Worm (Caenorhabditis elegans) whole organism, L1 larva: ENCODE data around the gene reps-1.

Experiments used
- ces-1 ChIP-seq: fragments of 150-350 bp; optimal IDR thresholded peaks from 2 replicates; lab custom pipeline; 2014; ENCODE audit warnings: missing biosample characterization, missing genetic modification reagents, missing genetic modification characterization
- fos-1 ChIP-seq: fragments of 150-350 bp; optimal IDR thresholded peaks from 2 replicates; lab custom pipeline; 2014; ENCODE audit warnings: missing biosample characterization, missing genetic modification characterization
- lir-3 ChIP-seq: sonication (generic microtip); optimal IDR thresholded peaks from 2 replicates; lab custom pipeline; 2016; ENCODE audit warnings: mild to moderate bottlenecking, missing genetic modification characterization, moderate library complexity, missing compliant biosample characterization; ENCODE audit not compliant: poor library complexity
- mep-1 ChIP-seq: fragments of 150-350 bp; optimal IDR thresholded peaks from 2 replicates; lab custom pipeline; 2014; ENCODE audit warnings: missing biosample characterization, missing genetic modification characterization
- nhr-28 ChIP-seq: fragments of 150-350 bp; optimal IDR thresholded peaks from 2 replicates; lab custom pipeline; 2014; ENCODE audit warnings: missing biosample characterization, missing genetic modification characterization
- pqm-1 ChIP-seq: sonication (generic microtip); optimal IDR thresholded peaks from 3 replicates; lab custom pipeline; 2017; ENCODE audit warnings: missing biosample characterization, missing genetic modification characterization
- unc-62 ChIP-seq: fragments of 150-350 bp; optimal IDR thresholded peaks from 2 replicates; lab custom pipeline; 2014; ENCODE audit warnings: missing biosample characterization, missing genetic modification reagents, missing genetic modification characterization
- vab-15 ChIP-seq: sonication (generic microtip); optimal IDR thresholded peaks from 2 replicates; lab custom pipeline; 2017; ENCODE audit warnings: missing genotype, mild to moderate bottlenecking, missing genetic modification characterization, missing compliant biosample characterization
- xbp-1 ChIP-seq: sonication (generic microtip); optimal IDR thresholded peaks from 2 replicates; lab custom pipeline; 2016; ENCODE audit warnings: missing genetic modification characterization, missing compliant biosample characterization
- zag-1 ChIP-seq: fragments of 150-350 bp; optimal IDR thresholded peaks from 2 replicates; lab custom pipeline; 2014; ENCODE audit warnings: missing biosample characterization, missing genetic modification characterization
- ztf-11 ChIP-seq, 2 experiments: sonication (generic microtip); optimal IDR thresholded peaks; 2 replicates each; lab custom pipeline; 2016 to 2017; ENCODE audit warnings: missing genetic modification characterization in 2 of 2, missing biosample characterization in 1 of 2, missing compliant biosample characterization in 1 of 2

DNA sequence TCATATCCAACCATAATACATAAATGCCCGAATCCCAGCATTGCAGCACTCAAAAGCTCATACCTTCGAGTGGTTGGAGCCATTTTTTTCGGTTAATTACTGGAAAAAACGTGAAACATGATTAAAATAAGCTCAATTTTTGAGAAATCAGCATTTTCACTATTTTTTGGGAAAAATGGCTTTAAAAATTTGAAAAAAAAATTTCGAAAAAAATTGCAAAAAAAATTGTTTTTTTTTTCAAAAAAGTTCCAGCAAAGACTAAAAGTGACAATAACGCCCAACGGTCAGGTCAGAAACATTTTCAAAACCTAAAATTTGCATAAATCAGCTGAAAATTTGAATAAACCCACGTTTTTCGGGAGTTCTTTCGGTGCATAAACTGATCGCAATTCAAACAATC, 34.4 kb upstream of the reps-1 start, which contains the start of gene Y39B6A.29:
- TF ChIP-seq ztf-11 (tag; optimal IDR thresholded peaks at IDR 0.05; lab: Kevin White, UChicago) (no peak), lir-3 (tag; lab: Kevin White, UChicago) (no peak), xbp-1 (tag; lab: Kevin White, UChicago) (no peak), zag-1 (tag; lab: Kevin White, UChicago) (no peak), nhr-28 (no peak), vab-15 (tag; lab: Kevin White, UChicago) (no peak), pqm-1 (no peak), mep-1 (tag; lab: Kevin White, UChicago) (no peak), ces-1 (GFP tag; lab: Kevin White, UChicago) (no peak), fos-1 (no peak), unc-62 (GFP tag; lab: Kevin White, UChicago) (no peak)
